Worm (Caenorhabditis elegans): ENCODE results near the gene ttr-51.

ce11 chrIV:13268385-13268784 lies 16.3 kb upstream of the ttr-51 start:
- TF ChIP-seq unc-55 (GFP tag; optimal IDR thresholded peaks at IDR 0.05), result no peak
- no peak for TF ChIP-seq T23F11.4 (GFP tag; optimal IDR thresholded peaks at IDR 0.05)
- TF ChIP-seq K02D7.2 (tag; optimal IDR thresholded peaks at IDR 0.05), result no peak
- no peak for TF ChIP-seq ceh-22 (tag; optimal IDR thresholded peaks at IDR 0.05)
- TF ChIP-seq ahr-1 (tag; optimal IDR thresholded peaks at IDR 0.05), result no peak
- TF ChIP-seq elt-2 (tag; optimal IDR thresholded peaks at IDR 0.05), result no peak
- no peak for TF ChIP-seq ceh-2 (tag; optimal IDR thresholded peaks at IDR 0.05)
- no peak for TF ChIP-seq syd-9 (tag; optimal IDR thresholded peaks at IDR 0.05)
- no peak for TF ChIP-seq ztf-16 (tag; optimal IDR thresholded peaks at IDR 0.05)
